Worm (Caenorhabditis elegans): ENCODE measurements around the gene fbxa-141.
A peak's percentile ranks its signal among the peaks of the same experiment; 100 is the strongest.

The fbxa-141 gene

ce11 chrX:14508823-14509259, 3.9 kb downstream of the fbxa-141 start (continued):
- TF ChIP-seq elt-3 (tag; optimal IDR thresholded peaks at IDR 0.05), result no peak

ce11 chrX:14507992-14508391, 4.7 kb downstream of the fbxa-141 start:
- no peak for TF ChIP-seq elt-3 (tag; optimal IDR thresholded peaks at IDR 0.05)
- TF ChIP-seq elt-1 (tag; optimal IDR thresholded peaks at IDR 0.05), result no peak
- TF ChIP-seq lin-11 (tag; optimal IDR thresholded peaks at IDR 0.05), result no peak
- no peak for TF ChIP-seq unc-39 (tag; optimal IDR thresholded peaks at IDR 0.05)
- peak; percentile 94 for TF ChIP-seq nhr-25 (tag; optimal IDR thresholded peaks at IDR 0.05)
- no peak for TF ChIP-seq nhr-77 (tag; optimal IDR thresholded peaks at IDR 0.05)
- TF ChIP-seq nhr-237 (tag; optimal IDR thresholded peaks at IDR 0.05), result no peak
- peak; percentile 47 for TF ChIP-seq ceh-16 (tag; optimal IDR thresholded peaks at IDR 0.05)
- TF ChIP-seq nhr-129 (tag; optimal IDR thresholded peaks at IDR 0.05), result peak; percentile 53
- TF ChIP-seq nhr-11 (tag; optimal IDR thresholded peaks at IDR 0.05), result no peak
- no peak for TF ChIP-seq ztf-4 (tag; optimal IDR thresholded peaks at IDR 0.05)
- TF ChIP-seq sma-9 (GFP tag; optimal IDR thresholded peaks at IDR 0.05), result peak; percentile 80
- no peak for TF ChIP-seq sma-9 (tag; optimal IDR thresholded peaks at IDR 0.05)
- no peak for TF ChIP-seq crh-2 (tag; optimal IDR thresholded peaks at IDR 0.05)
- no peak for TF ChIP-seq lin-39 (tag; optimal IDR thresholded peaks at IDR 0.05)
- no peak for TF ChIP-seq ceh-82 (tag; optimal IDR thresholded peaks at IDR 0.05)
- TF ChIP-seq sma-3 (GFP tag; optimal IDR thresholded peaks at IDR 0.05), result peak; percentile 69
- TF ChIP-seq nhr-6 (tag; optimal IDR thresholded peaks at IDR 0.05), result peak; percentile 51
- TF ChIP-seq Y55F3AM.14 (GFP tag; optimal IDR thresholded peaks at IDR 0.05), result no peak
- TF ChIP-seq nhr-21 (tag; optimal IDR thresholded peaks at IDR 0.05), result peak; percentile 83
- TF ChIP-seq F13H6.1 (tag; optimal IDR thresholded peaks at IDR 0.05), result peak; percentile 46
- TF ChIP-seq egl-27 (tag; optimal IDR thresholded peaks at IDR 0.05), result peak; percentile 54
- TF ChIP-seq unc-62 (GFP tag; optimal IDR thresholded peaks at IDR 0.05), result no peak
- TF ChIP-seq R02D3.7 (tag; optimal IDR thresholded peaks at IDR 0.05), result no peak
- TF ChIP-seq peb-1 (tag; optimal IDR thresholded peaks at IDR 0.05), result no peak
- no peak for TF ChIP-seq snpc-4 (tag; optimal IDR thresholded peaks at IDR 0.05)
- TF ChIP-seq zag-1 (tag; optimal IDR thresholded peaks at IDR 0.05), result no peak
- no peak for TF ChIP-seq nhr-12 (tag; optimal IDR thresholded peaks at IDR 0.05)
- peak; percentile 97 for TF ChIP-seq blmp-1 (tag; optimal IDR thresholded peaks at IDR 0.05; ENCODE audit: insufficient read depth)
- peak; percentile 43 for TF ChIP-seq fos-1 (tag; optimal IDR thresholded peaks at IDR 0.05)
- TF ChIP-seq mdl-1 (tag; optimal IDR thresholded peaks at IDR 0.05), result no peak
- no peak for TF ChIP-seq mab-5 (tag; optimal IDR thresholded peaks at IDR 0.05)
- TF ChIP-seq ZK546.5 (tag; optimal IDR thresholded peaks at IDR 0.05), result no peak
- TF ChIP-seq skn-1 (tag; optimal IDR thresholded peaks at IDR 0.05), result no peak
- no peak for TF ChIP-seq ztf-11 (tag; optimal IDR thresholded peaks at IDR 0.05)
- TF ChIP-seq lin-13 (GFP tag; optimal IDR thresholded peaks at IDR 0.05), result no peak
- no peak for TF ChIP-seq alr-1 (tag; optimal IDR thresholded peaks at IDR 0.05)
- TF ChIP-seq ztf-1 (GFP tag; conservative IDR thresholded peaks at IDR 0.05), result no peak
- TF ChIP-seq mbf-1 (tag; optimal IDR thresholded peaks at IDR 0.05), result no peak
- TF ChIP-seq sem-4 (tag; optimal IDR thresholded peaks at IDR 0.05), result peak; percentile 26
- TF ChIP-seq unc-55 (GFP tag; optimal IDR thresholded peaks at IDR 0.05), result no peak
- TF ChIP-seq dmd-4 (tag; optimal IDR thresholded peaks at IDR 0.05), result no peak
- no peak for TF ChIP-seq gmeb-1 (tag; optimal IDR thresholded peaks at IDR 0.05)
- TF ChIP-seq lsy-2 (tag; optimal IDR thresholded peaks at IDR 0.05), result no peak
- no peak for TF ChIP-seq aly-2 (tag; optimal IDR thresholded peaks at IDR 0.05)
- no peak for TF ChIP-seq C34F6.9 (tag; optimal IDR thresholded peaks at IDR 0.05)
- TF ChIP-seq ama-1 (optimal IDR thresholded peaks at IDR 0.05), result no peak
- TF ChIP-seq nhr-23 (tag; optimal IDR thresholded peaks at IDR 0.05), result no peak
- no peak for TF ChIP-seq nhr-10 (tag; optimal IDR thresholded peaks at IDR 0.05)

Data from whole organism, L2 larva.